Fruit fly (Drosophila melanogaster) whole organism, embryonic: ENCODE measurements around the gene ich.

Experiments used
- CG10209 ChIP-seq: fragments of 200-800 bp; sonication (Bioruptor generic); optimal IDR thresholded peaks from 3 replicates; lab custom pipeline; 2017; ENCODE audit warnings: missing biosample characterization, mild to moderate bottlenecking, missing genetic modification characterization, missing genetic modification reagents
- CG16813 ChIP-seq: fragments of 200-800 bp; sonication (Bioruptor generic); IDR thresholded peaks from 3 replicates; pipeline ENCODE4 v1.3.6; 2022; ENCODE audit warnings: missing biosample characterization, missing genetic modification characterization; ENCODE audit not compliant: partially characterized antibody
- CG18599 ChIP-seq: fragments of 200-800 bp; sonication (Bioruptor generic); optimal IDR thresholded peaks from 3 replicates; lab custom pipeline; 2017; ENCODE audit warnings: missing biosample characterization, missing genetic modification characterization, mild to moderate bottlenecking, moderate library complexity, missing genetic modification reagents
- CG2678 ChIP-seq: fragments of 200-800 bp; sonication (Bioruptor generic); optimal IDR thresholded peaks from 3 replicates; lab custom pipeline; 2019; ENCODE audit warnings: missing biosample characterization, mild to moderate bottlenecking, missing genetic modification characterization, moderate library complexity
- CG31224 ChIP-seq: fragments of 200-800 bp; sonication (Bioruptor generic); IDR thresholded peaks from 2 replicates; pipeline ENCODE4 v1.3.6; 2022; ENCODE audit warnings: missing biosample characterization, missing genetic modification characterization
- CG31388 ChIP-seq: fragments of 200-800 bp; sonication (Bioruptor generic); optimal IDR thresholded peaks from 2 replicates; lab custom pipeline; 2016; ENCODE audit warnings: missing biosample characterization, missing genetic modification characterization
- CG34376 ChIP-seq: fragments of 200-800 bp; sonication (Bioruptor generic); optimal IDR thresholded peaks from 2 replicates; lab custom pipeline; 2018; ENCODE audit warnings: missing biosample characterization, mild to moderate bottlenecking, missing genetic modification characterization
- CG4730 ChIP-seq: fragments of 200-800 bp; sonication (Bioruptor generic); IDR thresholded peaks from 2 replicates; pipeline ENCODE4 v1.3.6; 2022; ENCODE audit warnings: missing biosample characterization, missing genetic modification characterization
- CG9215 ChIP-seq: fragments of 200-800 bp; sonication (Bioruptor generic); IDR thresholded peaks from 2 replicates; pipeline ENCODE4 v1.3.6; 2022; ENCODE audit warnings: missing biosample characterization, missing genetic modification characterization
- CG9609 ChIP-seq: fragments of 200-800 bp; sonication (Bioruptor generic); optimal IDR thresholded peaks from 3 replicates; lab custom pipeline; 2016; ENCODE audit warnings: missing biosample characterization, missing genetic modification characterization
- CG9727 ChIP-seq: fragments of 200-800 bp; sonication (Bioruptor generic); optimal IDR thresholded peaks from 3 replicates; lab custom pipeline; 2017; ENCODE audit warnings: missing biosample characterization, mild to moderate bottlenecking, missing genetic modification characterization
- Dad ChIP-seq: fragments of 200-800 bp; sonication (Bioruptor generic); optimal IDR thresholded peaks from 3 replicates; lab custom pipeline; 2016; ENCODE audit warnings: missing biosample characterization, missing genetic modification characterization
- Dek ChIP-seq: fragments of 200-800 bp; sonication (Bioruptor generic); optimal IDR thresholded peaks from 3 replicates; lab custom pipeline; 2019; ENCODE audit warnings: missing biosample characterization, mild to moderate bottlenecking, missing genetic modification characterization, moderate library complexity
- Ets97D ChIP-seq: fragments of 200-800 bp; sonication (Bioruptor generic); optimal IDR thresholded peaks from 3 replicates; lab custom pipeline; 2016; ENCODE audit warnings: missing biosample characterization, missing genetic modification characterization
- Fer3 ChIP-seq: fragments of 200-800 bp; sonication (Bioruptor generic); optimal IDR thresholded peaks from 2 replicates; lab custom pipeline; 2018; ENCODE audit warnings: missing biosample characterization, mild to moderate bottlenecking, missing genetic modification characterization, moderate library complexity
- HLH3B ChIP-seq: fragments of 200-800 bp; sonication (Bioruptor generic); IDR thresholded peaks from 2 replicates; pipeline ENCODE4 v1.3.6; 2022; ENCODE audit warnings: missing biosample characterization, missing genetic modification characterization
- Hey ChIP-seq: fragments of 200-800 bp; sonication (Bioruptor generic); optimal IDR thresholded peaks from 3 replicates; lab custom pipeline; 2018; ENCODE audit warnings: missing biosample characterization, mild to moderate bottlenecking, missing genetic modification characterization
- HmgZ ChIP-seq: fragments of 200-800 bp; sonication (Bioruptor generic); optimal IDR thresholded peaks from 2 replicates; lab custom pipeline; 2018; ENCODE audit warnings: missing biosample characterization, mild to moderate bottlenecking, missing genetic modification characterization
- Mad ChIP-seq: fragments of 200-800 bp; sonication (Bioruptor generic); optimal IDR thresholded peaks from 2 replicates; lab custom pipeline; 2016; ENCODE audit warnings: missing biosample characterization, missing genetic modification characterization
- Mes4 ChIP-seq: fragments of 200-800 bp; sonication (Bioruptor generic); optimal IDR thresholded peaks from 2 replicates; lab custom pipeline; 2016; ENCODE audit warnings: missing biosample characterization, missing genetic modification characterization
- Neu2 ChIP-seq: fragments of 200-800 bp; sonication (Bioruptor generic); optimal IDR thresholded peaks from 3 replicates; lab custom pipeline; 2016; ENCODE audit warnings: missing biosample characterization, missing genetic modification characterization, borderline replicate concordance
- Nf-YB ChIP-seq: fragments of 200-800 bp; sonication (Bioruptor generic); optimal IDR thresholded peaks from 3 replicates; lab custom pipeline; 2019; ENCODE audit warnings: missing biosample characterization, mild to moderate bottlenecking, missing genetic modification characterization, moderate library complexity
- Pdp1 ChIP-seq, 2 experiments: fragments of 200-800 bp; sonication (Bioruptor generic); optimal IDR thresholded peaks; 3 replicates each; lab custom pipeline; 2016; ENCODE audit warnings: missing biosample characterization in 2 of 2, missing genetic modification characterization in 2 of 2, mild to moderate bottlenecking in 1 of 2, moderate library complexity in 1 of 2
- Scr ChIP-seq: fragments of 200-800 bp; sonication (Bioruptor generic); IDR thresholded peaks from 2 replicates; pipeline ENCODE4 v1.3.6; 2022; ENCODE audit warnings: missing biosample characterization, missing genetic modification characterization; ENCODE audit not compliant: partially characterized antibody
- Trl ChIP-seq, 3 experiments: fragments of >200 bp in 2 of 3; fragments of 200-800 bp in 1 of 3; sonication (Bioruptor generic) in 1 of 3; optimal IDR thresholded peaks; 2 replicates in 1 of 3; 3 replicates in 2 of 3; lab custom pipeline; 2016 to 2017; ENCODE audit warnings: missing biosample characterization in 1 of 3, missing genetic modification characterization in 1 of 3
- Xbp1 ChIP-seq: fragments of 200-800 bp; sonication (Bioruptor generic); optimal IDR thresholded peaks from 3 replicates; lab custom pipeline; 2016; ENCODE audit warnings: missing biosample characterization, mild to moderate bottlenecking, missing genetic modification characterization
- amos ChIP-seq: fragments of 200-800 bp; sonication (Bioruptor generic); IDR thresholded peaks from 2 replicates; pipeline ENCODE4 v1.3.6; 2022; ENCODE audit warnings: missing biosample characterization, missing genetic modification characterization; ENCODE audit not compliant: partially characterized antibody
- cato ChIP-seq: fragments of 200-800 bp; sonication (Bioruptor generic); optimal IDR thresholded peaks from 2 replicates; lab custom pipeline; 2016; ENCODE audit warnings: missing biosample characterization, missing genetic modification characterization, borderline replicate concordance
- cg ChIP-seq: fragments of 200-800 bp; sonication (Bioruptor generic); optimal IDR thresholded peaks from 3 replicates; lab custom pipeline; 2019; ENCODE audit warnings: missing biosample characterization, mild to moderate bottlenecking, missing genetic modification characterization, moderate library complexity
- dati ChIP-seq: fragments of 200-800 bp; sonication (Bioruptor generic); IDR thresholded peaks from 2 replicates; pipeline ENCODE4 v1.3.6; 2022; ENCODE audit warnings: missing biosample characterization, missing genetic modification characterization
- dimm ChIP-seq: fragments of 200-800 bp; sonication (Bioruptor generic); IDR thresholded peaks from 2 replicates; pipeline ENCODE4 v1.3.6; 2022; ENCODE audit warnings: missing biosample characterization, missing genetic modification characterization
- dmrt11E ChIP-seq: fragments of 200-800 bp; sonication (Bioruptor generic); optimal IDR thresholded peaks from 3 replicates; lab custom pipeline; 2018; ENCODE audit warnings: missing biosample characterization, mild to moderate bottlenecking, missing genetic modification characterization, moderate library complexity
- eyg ChIP-seq: fragments of 200-800 bp; sonication (Bioruptor generic); optimal IDR thresholded peaks from 3 replicates; lab custom pipeline; 2016; ENCODE audit warnings: missing biosample characterization, missing genetic modification characterization
- gce ChIP-seq: fragments of 200-800 bp; sonication (Bioruptor generic); IDR thresholded peaks from 3 replicates; pipeline ENCODE4 v1.3.6; 2022; ENCODE audit warnings: missing biosample characterization, missing genetic modification characterization
- hbn ChIP-seq: fragments of 200-800 bp; sonication (Bioruptor generic); IDR thresholded peaks from 2 replicates; pipeline ENCODE4 v1.3.6; 2022; ENCODE audit warnings: missing biosample characterization, missing genetic modification characterization; ENCODE audit not compliant: partially characterized antibody
- lilli ChIP-seq: fragments of 200-800 bp; sonication (Bioruptor generic); optimal IDR thresholded peaks from 3 replicates; lab custom pipeline; 2016; ENCODE audit warnings: missing biosample characterization, missing genetic modification characterization
- lola ChIP-seq, 3 experiments: fragments of >200 bp in 2 of 3; fragments of 200-800 bp in 1 of 3; sonication (Bioruptor generic) in 1 of 3; optimal IDR thresholded peaks; 2 replicates each; lab custom pipeline; 2017 to 2019; ENCODE audit warnings: missing biosample characterization in 3 of 3, missing genetic modification characterization in 3 of 3, mild to moderate bottlenecking in 1 of 3, moderate library complexity in 1 of 3
- mam ChIP-seq: fragments of 200-800 bp; sonication (Bioruptor generic); optimal IDR thresholded peaks from 3 replicates; lab custom pipeline; 2016; ENCODE audit warnings: missing biosample characterization, missing genetic modification characterization
- mirr ChIP-seq: fragments of 200-800 bp; sonication (Bioruptor generic); optimal IDR thresholded peaks from 3 replicates; lab custom pipeline; 2018; ENCODE audit warnings: missing biosample characterization, mild to moderate bottlenecking, missing genetic modification characterization
- nmo ChIP-seq: fragments of 200-800 bp; sonication (Bioruptor generic); optimal IDR thresholded peaks from 2 replicates; lab custom pipeline; 2018; ENCODE audit warnings: missing biosample characterization, mild to moderate bottlenecking, missing genetic modification characterization, moderate library complexity
- pita ChIP-seq: fragments of 200-800 bp; sonication (Bioruptor generic); optimal IDR thresholded peaks from 2 replicates; lab custom pipeline; 2017; ENCODE audit warnings: missing biosample characterization, mild to moderate bottlenecking, missing genetic modification characterization
- pnt ChIP-seq: fragments of 200-800 bp; sonication (Bioruptor generic); optimal IDR thresholded peaks from 3 replicates; lab custom pipeline; 2016; ENCODE audit warnings: missing biosample characterization, missing genetic modification characterization
- pros ChIP-seq: fragments of 200-800 bp; sonication (Bioruptor generic); optimal IDR thresholded peaks from 3 replicates; lab custom pipeline; 2019; ENCODE audit warnings: missing biosample characterization, mild to moderate bottlenecking, missing genetic modification characterization, moderate library complexity
- pzg ChIP-seq: fragments of 200-800 bp; sonication (Bioruptor generic); optimal IDR thresholded peaks from 3 replicates; lab custom pipeline; 2018; ENCODE audit warnings: missing biosample characterization, mild to moderate bottlenecking, missing genetic modification characterization, moderate library complexity
- run ChIP-seq: fragments of 200-800 bp; sonication (Bioruptor generic); optimal IDR thresholded peaks from 3 replicates; lab custom pipeline; 2018; ENCODE audit warnings: missing biosample characterization, mild to moderate bottlenecking, missing genetic modification characterization
- sob ChIP-seq: fragments of 200-800 bp; sonication (Bioruptor generic); IDR thresholded peaks from 2 replicates; pipeline ENCODE4 v1.3.6; 2022; ENCODE audit warnings: missing biosample characterization, missing genetic modification characterization
- tup ChIP-seq: fragments of 200-800 bp; sonication (Bioruptor generic); optimal IDR thresholded peaks from 2 replicates; lab custom pipeline; 2016; ENCODE audit warnings: missing biosample characterization, mild to moderate bottlenecking, missing genetic modification characterization, moderate library complexity
- wdn ChIP-seq: fragments of 200-800 bp; sonication (Bioruptor generic); IDR thresholded peaks from 2 replicates; pipeline ENCODE4 v1.3.6; 2022; ENCODE audit warnings: missing biosample characterization, missing genetic modification characterization

The ich gene

dm6 chr3R:8931777-8932345 lies 31.0 kb downstream of the ich start, which contains the start of gene pyd (continued):
- TF ChIP-seq cato (peak; percentile 3), cg (GFP tag; lab: Kevin White, UChicago) (peak; percentile 7), dmrt11E (tag; lab: Kevin White, UChicago) (peak; percentile 45), Trl (optimal IDR thresholded peaks at IDR 0.05; lab: Kevin White, UChicago) (peak in 1 of 2 experiments; percentile 10), Trl (GFP tag; optimal IDR thresholded peaks at IDR 0.05; lab: Kevin White, UChicago) (peak; percentile 77), hbn (GFP tag; lab: Robert Waterston, UW) (no peak; the same call in 1 of the 2 replicates), Neu2 (GFP tag; lab: Kevin White, UChicago) (peak; percentile 48), pzg (GFP tag; lab: Kevin White, UChicago) (peak; percentile 52), lola (GFP tag; optimal IDR thresholded peaks at IDR 0.05; lab: Kevin White, UChicago) (peak in 1 of 3 experiments; percentile 57), CG9609 (GFP tag; lab: Kevin White, UChicago) (peak; percentile 43), Dad (GFP tag; lab: Kevin White, UChicago) (peak; percentile 61), CG31388 (no peak), pita (no peak), Dek (tag; lab: Kevin White, UChicago) (no peak), CG10209 (GFP tag; lab: Kevin White, UChicago) (peak; percentile 63), nmo (peak; percentile 76), Scr (GFP tag; lab: Robert Waterston, UW) (peak; percentile 61), amos (GFP tag; lab: Robert Waterston, UW) (peak; percentile 51; the same call in 1 of the 2 replicates), Pdp1 (GFP tag; optimal IDR thresholded peaks at IDR 0.05; lab: Kevin White, UChicago) (peak; percentile 45 to 66), Nf-YB (GFP tag; lab: Kevin White, UChicago) (peak; percentile 52), CG31224 (GFP tag; lab: Robert Waterston, UW) (0 out of 2 replicates have a peak, but pooled peaks have one; percentile 41), CG9215 (GFP tag; lab: Robert Waterston, UW) (peak; percentile 58), dimm (no peak), Ets97D (GFP tag; lab: Kevin White, UChicago) (peak; percentile 71), gce (GFP tag; lab: Robert Waterston, UW) (peak; percentile 59; the same call in 1 of the 3 replicates), tup (GFP tag; lab: Kevin White, UChicago) (no peak), wdn (GFP tag; lab: Robert Waterston, UW) (no peak), CG2678 (tag; lab: Kevin White, UChicago) (peak; percentile 69), mam (GFP tag; lab: Kevin White, UChicago) (peak; percentile 53), Hey (peak; percentile 53), pnt (peak; percentile 46), sob (GFP tag; lab: Robert Waterston, UW) (peak; percentile 64), CG34376 (GFP tag; lab: Kevin White, UChicago) (peak; percentile 74), lilli (peak; percentile 75), run (tag; lab: Kevin White, UChicago) (peak; percentile 22), Xbp1 (GFP tag; lab: Kevin White, UChicago) (peak; percentile 68), Mes4 (peak; percentile 7), CG4730 (no peak), CG16813 (peak; percentile 48; the same call in 2 of the 3 replicates), dati (no peak), Fer3 (peak; percentile 41), CG18599 (peak; percentile 58), pros (peak; percentile 63), Mad (GFP tag; lab: Kevin White, UChicago) (peak; percentile 78), eyg (GFP tag; lab: Kevin White, UChicago) (peak; percentile 68), CG9727 (peak; percentile 62), HLH3B (GFP tag; lab: Robert Waterston, UW) (peak; percentile 32; the same call in 1 of the 2 replicates), HmgZ (peak; percentile 68), mirr (GFP tag; lab: Kevin White, UChicago) (peak; percentile 57)
